Fruit fly (Drosophila melanogaster): ENCODE data around the gene sofe.

sofe gene

dm6 chrX:10848565-10848964 is 8.6 kb downstream of the sofe start, which contains the start of gene CG2202 (continued):
- TF ChIP-seq ind (GFP tag; optimal IDR thresholded peaks at IDR 0.05) (no peak), CG11696 (GFP tag; IDR thresholded peaks at IDR 0.05) (no peak), NK7.1 (GFP tag; optimal IDR thresholded peaks at IDR 0.05) (no peak), knrl (GFP tag; IDR thresholded peaks at IDR 0.05; ENCODE audit: partially characterized antibody) (peak; percentile 74), CG8388 (GFP tag; optimal IDR thresholded peaks at IDR 0.05) (no peak), CG13424 (tag; optimal IDR thresholded peaks at IDR 0.05) (peak; percentile 10), CG17361 (GFP tag; IDR thresholded peaks at IDR 0.05) (no peak), pfk (GFP tag; optimal IDR thresholded peaks at IDR 0.05) (no peak), CG16815 (GFP tag; optimal IDR thresholded peaks at IDR 0.05) (no peak), klu (GFP tag; IDR thresholded peaks at IDR 0.05) (no peak), CG32532 (GFP tag; IDR thresholded peaks at IDR 0.05) (no peak), Dbx (GFP tag; IDR thresholded peaks at IDR 0.05) (no peak), bowl (GFP tag; IDR thresholded peaks at IDR 0.05) (no peak), hbn (GFP tag; IDR thresholded peaks at IDR 0.05; ENCODE audit: partially characterized antibody) (peak; percentile 69), CG6689 (GFP tag; IDR thresholded peaks at IDR 0.05) (no peak), pros (GFP tag; optimal IDR thresholded peaks at IDR 0.05) (no peak), Ravus (GFP tag; IDR thresholded peaks at IDR 0.05) (no peak), onecut (GFP tag; IDR thresholded peaks at IDR 0.05) (no peak), CG14860 (GFP tag; IDR thresholded peaks at IDR 0.05; ENCODE audit: partially characterized antibody) (peak; percentile 52; the same call in 2 of the 3 replicates), stc (GFP tag; IDR thresholded peaks at IDR 0.05) (no peak), CG4617 (GFP tag; optimal IDR thresholded peaks at IDR 0.05; ENCODE audit: borderline replicate concordance) (peak; percentile 71), CG4730 (GFP tag; IDR thresholded peaks at IDR 0.05) (no peak), CG15514 (GFP tag; optimal IDR thresholded peaks at IDR 0.05) (peak; percentile 24), toy (GFP tag; IDR thresholded peaks at IDR 0.05) (no peak), amos (GFP tag; IDR thresholded peaks at IDR 0.05; ENCODE audit: partially characterized antibody) (peak; percentile 78), CG18262 (tag; optimal IDR thresholded peaks at IDR 0.05) (no peak), CG9817 (tag; optimal IDR thresholded peaks at IDR 0.05) (no peak), cato (GFP tag; optimal IDR thresholded peaks at IDR 0.05; ENCODE audit: borderline replicate concordance) (no peak), Sox100B (GFP tag; optimal IDR thresholded peaks at IDR 0.05) (no peak), Awh (GFP tag; IDR thresholded peaks at IDR 0.05) (no peak), dmrt99B (tag; optimal IDR thresholded peaks at IDR 0.05) (no peak), disco-r (GFP tag; optimal IDR thresholded peaks at IDR 0.05) (no peak), sqz (GFP tag; optimal IDR thresholded peaks at IDR 0.05) (no peak), CG17359 (tag; optimal IDR thresholded peaks at IDR 0.05) (no peak), Usf (GFP tag; optimal IDR thresholded peaks at IDR 0.05) (no peak), Deaf1 (tag; optimal IDR thresholded peaks at IDR 0.05) (no peak), sug (tag; optimal IDR thresholded peaks at IDR 0.05) (peak; percentile 17), hb (GFP tag; IDR thresholded peaks at IDR 0.05; ENCODE audit: partially characterized antibody) (peak; percentile 50; the same call in 1 of the 3 replicates), CG10543 (GFP tag; optimal IDR thresholded peaks at IDR 0.05) (no peak), gsb (GFP tag; IDR thresholded peaks at IDR 0.05) (no peak), CG7963 (GFP tag; IDR thresholded peaks at IDR 0.05; ENCODE audit: partially characterized antibody) (peak; percentile 64; the same call in 1 of the 3 replicates), CG34422 (GFP tag; IDR thresholded peaks at IDR 0.05) (no peak), CG10462 (GFP tag; optimal IDR thresholded peaks at IDR 0.05) (no peak), eyg (GFP tag; optimal IDR thresholded peaks at IDR 0.05) (no peak), Hand (GFP tag; optimal IDR thresholded peaks at IDR 0.05) (no peak), CG6654 (GFP tag; optimal IDR thresholded peaks at IDR 0.05) (no peak), CkIIα-i1 (GFP tag; IDR thresholded peaks at IDR 0.05) (no peak), Hr3 (GFP tag; optimal IDR thresholded peaks at IDR 0.05) (no peak), Myb (GFP tag; optimal IDR thresholded peaks at IDR 0.05) (no peak), Med (GFP tag) (no peak), CG9797 (GFP tag; optimal IDR thresholded peaks at IDR 0.05) (peak; percentile 65)
